Fruit fly (Drosophila melanogaster) whole organism, embryonic: ENCODE measurements around the gene dj-1beta.

Experiments
- Atf-2 ChIP-seq: fragments of 200-800 bp; sonication (Bioruptor generic); optimal IDR thresholded peaks from 2 replicates; lab custom pipeline; 2016; ENCODE audit warnings: missing biosample characterization, missing genetic modification characterization
- CG10654 ChIP-seq: fragments of 200-800 bp; sonication (Bioruptor generic); optimal IDR thresholded peaks from 2 replicates; lab custom pipeline; 2016; ENCODE audit warnings: missing biosample characterization, missing genetic modification characterization
- CG15011 ChIP-seq: fragments of 200-800 bp; sonication (Bioruptor generic); optimal IDR thresholded peaks from 3 replicates; lab custom pipeline; 2018; ENCODE audit warnings: missing biosample characterization, mild to moderate bottlenecking, missing genetic modification characterization
- CG15269 ChIP-seq: fragments of 200-800 bp; sonication (Bioruptor generic); optimal IDR thresholded peaks from 2 replicates; lab custom pipeline; 2018; ENCODE audit warnings: missing biosample characterization, mild to moderate bottlenecking, missing genetic modification characterization, moderate library complexity
- CG1602 ChIP-seq: fragments of 200-800 bp; sonication (Bioruptor generic); optimal IDR thresholded peaks from 3 replicates; lab custom pipeline; 2016; ENCODE audit warnings: missing biosample characterization, missing genetic modification characterization
- CG17829 ChIP-seq: fragments of 200-800 bp; optimal IDR thresholded peaks from 2 replicates; lab custom pipeline; 2019; ENCODE audit warnings: missing biosample characterization, mild to moderate bottlenecking, missing genetic modification characterization, moderate library complexity
- CG17912 ChIP-seq: fragments of 200-800 bp; sonication (Bioruptor generic); optimal IDR thresholded peaks from 2 replicates; lab custom pipeline; 2018; ENCODE audit warnings: missing biosample characterization, mild to moderate bottlenecking, missing genetic modification characterization
- CG32532 ChIP-seq: fragments of 200-800 bp; sonication (Bioruptor generic); IDR thresholded peaks from 2 replicates; pipeline ENCODE4 v1.3.6; 2022; ENCODE audit warnings: missing biosample characterization, missing genetic modification characterization
- CG34422 ChIP-seq: fragments of 200-800 bp; sonication (Bioruptor generic); IDR thresholded peaks from 3 replicates; pipeline ENCODE4 v1.3.6; 2022; ENCODE audit warnings: missing biosample characterization, missing genetic modification characterization
- CG4360 ChIP-seq: fragments of 200-800 bp; sonication (Bioruptor generic); IDR thresholded peaks from 2 replicates; pipeline ENCODE4 v1.3.6; 2022; ENCODE audit warnings: missing biosample characterization, missing genetic modification characterization
- CG4854 ChIP-seq: fragments of 200-800 bp; sonication (Bioruptor generic); optimal IDR thresholded peaks from 2 replicates; lab custom pipeline; 2016; ENCODE audit warnings: missing biosample characterization, missing genetic modification characterization, inconsistent platforms
- CG6175 ChIP-seq: fragments of 200-800 bp; sonication (Bioruptor generic); IDR thresholded peaks from 3 replicates; pipeline ENCODE4 v1.3.6; 2022; ENCODE audit warnings: missing biosample characterization, missing genetic modification characterization
- CG7839 ChIP-seq: fragments of 200-800 bp; sonication (Bioruptor generic); optimal IDR thresholded peaks from 3 replicates; lab custom pipeline; 2018; ENCODE audit warnings: missing biosample characterization, mild to moderate bottlenecking, missing genetic modification characterization, moderate library complexity
- CG8924 ChIP-seq: fragments of 200-800 bp; optimal IDR thresholded peaks from 3 replicates; lab custom pipeline; 2019; ENCODE audit warnings: missing biosample characterization, mild to moderate bottlenecking, missing genetic modification characterization, moderate library complexity
- Dfd ChIP-seq, 2 experiments: fragments of >200 bp; optimal IDR thresholded peaks; 2 replicates each; lab custom pipeline; 2017; ENCODE audit warnings: missing biosample characterization in 2 of 2, missing genetic modification characterization in 2 of 2
- E2f2 ChIP-seq: fragments of 200-800 bp; sonication (Bioruptor generic); IDR thresholded peaks from 2 replicates; pipeline ENCODE4 v1.3.6; 2022; ENCODE audit warnings: missing biosample characterization, missing genetic modification characterization
- Ets97D ChIP-seq: fragments of 200-800 bp; sonication (Bioruptor generic); optimal IDR thresholded peaks from 3 replicates; lab custom pipeline; 2016; ENCODE audit warnings: missing biosample characterization, missing genetic modification characterization
- Fer2 ChIP-seq: fragments of 200-800 bp; sonication (Bioruptor generic); optimal IDR thresholded peaks from 2 replicates; lab custom pipeline; 2018; ENCODE audit warnings: missing biosample characterization, mild to moderate bottlenecking, missing genetic modification characterization, moderate library complexity
- Mrtf ChIP-seq: fragments of 200-800 bp; sonication (Bioruptor generic); IDR thresholded peaks from 3 replicates; pipeline ENCODE4 v1.3.6; 2022; ENCODE audit warnings: missing biosample characterization, missing genetic modification characterization
- PHDP ChIP-seq: fragments of 200-800 bp; sonication (Bioruptor generic); optimal IDR thresholded peaks from 3 replicates; lab custom pipeline; 2018; ENCODE audit warnings: missing biosample characterization, mild to moderate bottlenecking, missing genetic modification characterization, moderate library complexity
- Rfx ChIP-seq: fragments of 200-800 bp; sonication (Bioruptor generic); IDR thresholded peaks from 2 replicates; pipeline ENCODE4 v1.3.6; 2022; ENCODE audit warnings: missing biosample characterization, missing genetic modification characterization
- Sox102F ChIP-seq: fragments of 200-800 bp; sonication (Bioruptor generic); optimal IDR thresholded peaks from 2 replicates; lab custom pipeline; 2018; ENCODE audit warnings: missing biosample characterization, mild to moderate bottlenecking, missing genetic modification characterization, moderate library complexity
- Stat92E ChIP-seq, 3 experiments: fragments of >200 bp in 2 of 3; fragments of 200-800 bp in 1 of 3; sonication (Bioruptor generic) in 1 of 3; optimal IDR thresholded peaks; 2 replicates each; lab custom pipeline; 2017 to 2019; ENCODE audit warnings: missing biosample characterization in 3 of 3, missing genetic modification characterization in 3 of 3, mild to moderate bottlenecking in 1 of 3, moderate library complexity in 1 of 3
- Trl ChIP-seq, 3 experiments: fragments of >200 bp in 2 of 3; fragments of 200-800 bp in 1 of 3; sonication (Bioruptor generic) in 1 of 3; optimal IDR thresholded peaks; 2 replicates in 1 of 3; 3 replicates in 2 of 3; lab custom pipeline; 2016 to 2017; ENCODE audit warnings: missing biosample characterization in 1 of 3, missing genetic modification characterization in 1 of 3
- al ChIP-seq: fragments of 200-800 bp; sonication (Bioruptor generic); IDR thresholded peaks from 2 replicates; pipeline ENCODE4 v1.3.6; 2022; ENCODE audit warnings: missing biosample characterization, missing genetic modification characterization
- ara ChIP-seq: fragments of 200-800 bp; sonication (Bioruptor generic); IDR thresholded peaks from 2 replicates; pipeline ENCODE4 v1.3.6; 2022; ENCODE audit warnings: missing biosample characterization, missing genetic modification characterization
- ash1 ChIP-seq: fragments of 200-800 bp; sonication (Bioruptor generic); optimal IDR thresholded peaks from 2 replicates; lab custom pipeline; 2018; ENCODE audit warnings: missing biosample characterization, mild to moderate bottlenecking, missing genetic modification characterization
- bbx ChIP-seq: fragments of 200-800 bp; sonication (Bioruptor generic); IDR thresholded peaks from 2 replicates; pipeline ENCODE4 v1.3.6; 2022; ENCODE audit warnings: missing biosample characterization, missing genetic modification characterization; ENCODE audit not compliant: partially characterized antibody
- bcd ChIP-seq: fragments of 200-800 bp; sonication (Bioruptor generic); optimal IDR thresholded peaks from 2 replicates; lab custom pipeline; 2017; ENCODE audit warnings: missing biosample characterization, mild to moderate bottlenecking, missing genetic modification characterization
- cad ChIP-seq: fragments of >200 bp; optimal IDR thresholded peaks from 2 replicates; lab custom pipeline; 2017; ENCODE audit warnings: missing biosample characterization, missing genetic modification characterization
- chn ChIP-seq: fragments of 200-800 bp; sonication (Bioruptor generic); optimal IDR thresholded peaks from 2 replicates; lab custom pipeline; 2016; ENCODE audit warnings: missing biosample characterization, missing genetic modification characterization
- dati ChIP-seq: fragments of 200-800 bp; sonication (Bioruptor generic); IDR thresholded peaks from 2 replicates; pipeline ENCODE4 v1.3.6; 2022; ENCODE audit warnings: missing biosample characterization, missing genetic modification characterization
- disco-r ChIP-seq: fragments of 200-800 bp; sonication (Bioruptor generic); optimal IDR thresholded peaks from 2 replicates; lab custom pipeline; 2016; ENCODE audit warnings: missing biosample characterization, missing genetic modification characterization
- exex ChIP-seq: fragments of 200-800 bp; sonication (Bioruptor generic); optimal IDR thresholded peaks from 4 replicates; lab custom pipeline; 2018; ENCODE audit warnings: missing biosample characterization, mild to moderate bottlenecking, missing genetic modification characterization, moderate library complexity
- gem ChIP-seq: fragments of 200-800 bp; sonication (Bioruptor generic); optimal IDR thresholded peaks from 2 replicates; lab custom pipeline; 2019; ENCODE audit warnings: missing biosample characterization, mild to moderate bottlenecking, missing genetic modification characterization, moderate library complexity
- gfzf ChIP-seq: fragments of 200-800 bp; sonication (Bioruptor generic); optimal IDR thresholded peaks from 2 replicates; lab custom pipeline; 2016; ENCODE audit warnings: missing biosample characterization, mild to moderate bottlenecking, missing genetic modification characterization, moderate library complexity
- grn ChIP-seq: fragments of 200-800 bp; sonication (Bioruptor generic); optimal IDR thresholded peaks from 3 replicates; lab custom pipeline; 2017; ENCODE audit warnings: missing biosample characterization, missing genetic modification characterization
- h ChIP-seq: fragments of >200 bp; optimal IDR thresholded peaks from 2 replicates; lab custom pipeline; 2017
- hkb ChIP-seq, 2 experiments: fragments of 200-800 bp in 1 of 2; fragments of >200 bp in 1 of 2; sonication (Bioruptor generic) in 1 of 2; IDR thresholded peaks in 1 of 2; optimal IDR thresholded peaks in 1 of 2; 2 replicates each; pipeline versions ENCODE4 v1.3.6 to Lab custom; 2017 to 2022; ENCODE audit warnings: missing biosample characterization in 1 of 2, missing genetic modification characterization in 1 of 2
- jigr1 ChIP-seq: fragments of 200-800 bp; sonication (Bioruptor generic); IDR thresholded peaks from 3 replicates; pipeline ENCODE4 v1.3.6; 2022; ENCODE audit warnings: missing biosample characterization, missing genetic modification characterization
- lola ChIP-seq, 3 experiments: fragments of >200 bp in 2 of 3; fragments of 200-800 bp in 1 of 3; sonication (Bioruptor generic) in 1 of 3; optimal IDR thresholded peaks; 2 replicates each; lab custom pipeline; 2017 to 2019; ENCODE audit warnings: missing biosample characterization in 3 of 3, missing genetic modification characterization in 3 of 3, mild to moderate bottlenecking in 1 of 3, moderate library complexity in 1 of 3
- maf-S ChIP-seq: fragments of 200-800 bp; sonication (Bioruptor generic); optimal IDR thresholded peaks from 2 replicates; lab custom pipeline; 2016; ENCODE audit warnings: missing biosample characterization, missing genetic modification characterization
- pzg ChIP-seq: fragments of 200-800 bp; sonication (Bioruptor generic); optimal IDR thresholded peaks from 3 replicates; lab custom pipeline; 2018; ENCODE audit warnings: missing biosample characterization, mild to moderate bottlenecking, missing genetic modification characterization, moderate library complexity
- rib ChIP-seq: fragments of 200-800 bp; sonication (Bioruptor generic); IDR thresholded peaks from 2 replicates; pipeline ENCODE4 v1.3.6; 2022; ENCODE audit warnings: missing biosample characterization, missing genetic modification characterization
- seq ChIP-seq: fragments of 200-800 bp; sonication (Bioruptor generic); IDR thresholded peaks from 2 replicates; pipeline ENCODE4 v1.3.6; 2022; ENCODE audit warnings: missing biosample characterization, missing genetic modification characterization
- shn ChIP-seq: fragments of 200-800 bp; sonication (Bioruptor generic); optimal IDR thresholded peaks from 3 replicates; lab custom pipeline; 2016; ENCODE audit warnings: missing biosample characterization, missing genetic modification characterization
- so ChIP-seq: fragments of 200-800 bp; sonication (Bioruptor generic); IDR thresholded peaks from 3 replicates; pipeline ENCODE4 v1.3.6; 2022; ENCODE audit warnings: missing biosample characterization, missing genetic modification characterization
- tin ChIP-seq: fragments of 200-800 bp; sonication (Bioruptor generic); optimal IDR thresholded peaks from 3 replicates; lab custom pipeline; 2016; ENCODE audit warnings: missing biosample characterization, missing genetic modification characterization
- tx ChIP-seq: fragments of 200-800 bp; sonication (Bioruptor generic); optimal IDR thresholded peaks from 2 replicates; lab custom pipeline; 2016; ENCODE audit warnings: missing biosample characterization, missing genetic modification characterization
- z ChIP-seq: fragments of 200-800 bp; sonication (Bioruptor generic); IDR thresholded peaks from 3 replicates; pipeline ENCODE4 v1.3.6; 2022; ENCODE audit warnings: missing biosample characterization, missing genetic modification characterization

The dj-1beta gene

DNA sequence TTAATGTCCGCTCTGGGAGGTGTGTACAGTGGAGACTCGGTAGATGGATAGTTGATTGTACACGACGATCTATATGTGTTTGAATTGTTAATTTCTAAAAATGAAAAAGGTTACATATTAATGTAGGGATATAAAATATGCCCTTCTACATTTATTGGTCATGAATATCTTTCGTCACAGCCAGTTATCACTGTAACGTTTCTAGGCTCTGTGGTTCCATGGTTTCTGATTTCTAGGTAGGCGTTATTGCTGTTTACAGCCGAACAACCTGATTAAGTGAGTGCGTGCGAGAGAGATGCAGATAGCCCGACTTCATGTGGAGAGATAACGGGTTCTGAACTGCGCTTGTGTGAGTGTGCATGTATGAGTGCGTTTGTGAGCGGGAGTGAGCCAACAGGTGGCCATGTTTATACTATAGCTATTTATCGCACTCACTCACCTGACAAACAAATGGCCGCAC is 25.2 kb upstream of the dj-1beta start (continued):
- peak; percentile 95 for TF ChIP-seq CG8924 (tag; lab: Kevin White, UChicago)
- peak; percentile 68; the same call in 1 of the 2 replicates for TF ChIP-seq CG4360
- peak; percentile 90 for TF ChIP-seq tx (GFP tag; lab: Kevin White, UChicago)
- TF ChIP-seq Ets97D, result peak; percentile 72
- peak; percentile 95 for TF ChIP-seq ara (GFP tag; lab: Robert Waterston, UW)
- no peak for TF ChIP-seq h (lab: Kevin White, UChicago)
- peak; percentile 95 for TF ChIP-seq CG32532
- TF ChIP-seq Atf-2 (GFP tag; lab: Kevin White, UChicago), result peak; percentile 91
- TF ChIP-seq gem (tag; lab: Kevin White, UChicago), result peak; percentile 96
- TF ChIP-seq jigr1 (GFP tag; lab: Robert Waterston, UW), result peak; percentile 86
- peak; percentile 93 for TF ChIP-seq PHDP (tag; lab: Kevin White, UChicago)
- TF ChIP-seq hkb (optimal IDR thresholded peaks at IDR 0.05; lab: Kevin White, UChicago), result no peak
- TF ChIP-seq hkb (GFP tag; IDR thresholded peaks at IDR 0.05; lab: Robert Waterston, UW), result peak; percentile 94
- peak; percentile 91 for TF ChIP-seq rib (GFP tag; lab: Robert Waterston, UW)
- peak; percentile 84 for TF ChIP-seq CG15011 (GFP tag; lab: Kevin White, UChicago)
- TF ChIP-seq E2f2 (GFP tag; lab: Robert Waterston, UW), result peak; percentile 77
- peak; percentile 89 for TF ChIP-seq CG6175 (GFP tag; lab: Robert Waterston, UW)
- peak; percentile 89 for TF ChIP-seq shn
- TF ChIP-seq disco-r (GFP tag; lab: Kevin White, UChicago), result peak; percentile 80
- TF ChIP-seq al (GFP tag; lab: Robert Waterston, UW), result peak; percentile 90
- peak; percentile 89 for TF ChIP-seq bcd (GFP tag; lab: Kevin White, UChicago)
- peak; percentile 68 for TF ChIP-seq cad (GFP tag; lab: Kevin White, UChicago)
- TF ChIP-seq CG15269, result peak; percentile 91
- TF ChIP-seq CG17829 (tag; lab: Kevin White, UChicago), result peak; percentile 96
- TF ChIP-seq tin (GFP tag; lab: Kevin White, UChicago), result peak; percentile 96
- TF ChIP-seq CG34422, result peak; percentile 96
- TF ChIP-seq ash1 (GFP tag; lab: Kevin White, UChicago), result peak; percentile 26
- peak; percentile 82 for TF ChIP-seq dati
- TF ChIP-seq Rfx (GFP tag; lab: Robert Waterston, UW), result peak; percentile 96
- peak in 1 of 3 experiments; percentile 94 for TF ChIP-seq lola (GFP tag; optimal IDR thresholded peaks at IDR 0.05; lab: Kevin White, UChicago)
- peak in 1 of 2 experiments; percentile 6 for TF ChIP-seq Trl (optimal IDR thresholded peaks at IDR 0.05; lab: Kevin White, UChicago)
- peak; percentile 93 for TF ChIP-seq Trl (GFP tag; optimal IDR thresholded peaks at IDR 0.05; lab: Kevin White, UChicago)
- TF ChIP-seq so (GFP tag; lab: Robert Waterston, UW), result peak; percentile 82; the same call in 2 of the 3 replicates
- TF ChIP-seq CG10654 (GFP tag; lab: Kevin White, UChicago), result peak; percentile 90
- peak in 1 of 3 experiments; percentile 77 for TF ChIP-seq Stat92E (GFP tag; optimal IDR thresholded peaks at IDR 0.05; lab: Kevin White, UChicago)
- TF ChIP-seq z (GFP tag; lab: Robert Waterston, UW), result peak; percentile 77
- TF ChIP-seq exex (tag; lab: Kevin White, UChicago), result peak; percentile 59
- TF ChIP-seq chn (GFP tag; lab: Kevin White, UChicago), result peak; percentile 95
- TF ChIP-seq CG4854 (GFP tag; lab: Kevin White, UChicago), result peak; percentile 88
- TF ChIP-seq Sox102F (GFP tag; lab: Kevin White, UChicago), result peak; percentile 91
- TF ChIP-seq CG7839, result peak; percentile 96
- peak; percentile 18 for TF ChIP-seq gfzf (GFP tag; lab: Kevin White, UChicago)
- peak; percentile 11 for TF ChIP-seq pzg (GFP tag; lab: Kevin White, UChicago)
- TF ChIP-seq grn (GFP tag; lab: Kevin White, UChicago), result peak; percentile 69
- TF ChIP-seq Fer2, result peak; percentile 84
- TF ChIP-seq Dfd (GFP tag; optimal IDR thresholded peaks at IDR 0.05; lab: Kevin White, UChicago), result no peak
- TF ChIP-seq seq, result peak; percentile 93
- peak; percentile 95 for TF ChIP-seq CG1602 (GFP tag; lab: Kevin White, UChicago)
- no peak for TF ChIP-seq CG17912 (GFP tag; lab: Kevin White, UChicago)
- peak; percentile 92 for TF ChIP-seq maf-S
- TF ChIP-seq Mrtf, result peak; percentile 94
- TF ChIP-seq bbx (GFP tag; lab: Robert Waterston, UW), result no peak
